Worm (Caenorhabditis elegans) whole organism, young adult: ENCODE results near the gene F47B8.13.
A peak's percentile ranks its signal among the peaks of the same experiment; 100 is the strongest.

Source experiments
- B0336.3 ChIP-seq: fragments of 200-800 bp; sonication (Bioruptor generic); IDR thresholded peaks from 2 replicates; pipeline ENCODE4 v1.3.6; 2022; ENCODE audit warnings: missing genetic modification characterization, missing compliant biosample characterization
- F10E7.11 ChIP-seq: sonication (generic microtip); optimal IDR thresholded peaks from 2 replicates; lab custom pipeline; 2017; ENCODE audit warnings: mild to moderate bottlenecking, missing genetic modification characterization, moderate library complexity, missing compliant biosample characterization
- F52B5.7 ChIP-seq: sonication (generic microtip); optimal IDR thresholded peaks from 2 replicates; lab custom pipeline; 2016; ENCODE audit warnings: mild to moderate bottlenecking, missing genetic modification characterization, missing compliant biosample characterization
- F55B11.4 ChIP-seq: sonication (generic microtip); optimal IDR thresholded peaks from 2 replicates; lab custom pipeline; 2016; ENCODE audit warnings: missing compliant biosample characterization, missing genetic modification characterization, borderline replicate concordance; ENCODE audit not compliant: insufficient read depth
- K12H6.12 ChIP-seq: fragments of 200-800 bp; sonication (Bioruptor generic); optimal IDR thresholded peaks from 2 replicates; lab custom pipeline; 2018; ENCODE audit warnings: mild to moderate bottlenecking, missing genetic modification characterization, missing compliant biosample characterization
- ZK185.1 ChIP-seq: sonication (generic microtip); optimal IDR thresholded peaks from 2 replicates; lab custom pipeline; 2016; ENCODE audit warnings: mild to moderate bottlenecking, missing genetic modification characterization, missing compliant biosample characterization; ENCODE audit not compliant: poor library complexity, severe bottlenecking
- cebp-1 ChIP-seq, 2 experiments: fragments of 200-800 bp in 1 of 2; sonication (Bioruptor generic) in 1 of 2; sonication (generic microtip) in 1 of 2; IDR thresholded peaks in 1 of 2; optimal IDR thresholded peaks in 1 of 2; 2 replicates each; pipeline versions ENCODE4 v1.3.6 to Lab custom; 2017 to 2022; ENCODE audit warnings: missing compliant biosample characterization in 2 of 2, missing genetic modification characterization in 2 of 2, mild to moderate bottlenecking in 1 of 2, missing genetic modification reagents in 1 of 2, moderate library complexity in 1 of 2
- ceh-58 ChIP-seq: fragments of 200-800 bp; sonication (Bioruptor generic); IDR thresholded peaks from 2 replicates; pipeline ENCODE4 v1.3.6; 2022; ENCODE audit warnings: missing genetic modification characterization, missing compliant biosample characterization
- efl-1 ChIP-seq: fragments of 150-350 bp; optimal IDR thresholded peaks from 2 replicates; lab custom pipeline; 2014; ENCODE audit warnings: missing biosample characterization, missing genetic modification reagents, missing genetic modification characterization
- egl-18 ChIP-seq: fragments of 200-800 bp; sonication (Bioruptor generic); IDR thresholded peaks from 2 replicates; pipeline ENCODE4 v1.3.6; 2022; ENCODE audit warnings: missing genetic modification reagents, missing genetic modification characterization, missing compliant biosample characterization
- ets-4 ChIP-seq: fragments of 200-800 bp; sonication (Bioruptor generic); optimal IDR thresholded peaks from 2 replicates; lab custom pipeline; 2018; ENCODE audit warnings: mild to moderate bottlenecking, missing genetic modification characterization, missing compliant biosample characterization
- fkh-3 ChIP-seq: sonication (generic microtip); optimal IDR thresholded peaks from 2 replicates; lab custom pipeline; 2016; ENCODE audit warnings: mild to moderate bottlenecking, missing genetic modification characterization, missing compliant biosample characterization
- hlh-26 ChIP-seq: fragments of 200-800 bp; sonication (Bioruptor generic); conservative IDR thresholded peaks from 2 replicates; pipeline ENCODE4 v1.3.6; 2022; ENCODE audit warnings: missing genetic modification reagents, missing genetic modification characterization, missing compliant biosample characterization
- lin-26 ChIP-seq: fragments of 200-800 bp; sonication (Bioruptor generic); IDR thresholded peaks from 2 replicates; pipeline ENCODE4 v1.3.6; 2022; ENCODE audit warnings: missing genetic modification reagents, missing genetic modification characterization, missing compliant biosample characterization
- lin-40 ChIP-seq: sonication (generic microtip); optimal IDR thresholded peaks from 2 replicates; lab custom pipeline; 2016; ENCODE audit warnings: missing genetic modification characterization, mild to moderate bottlenecking, missing compliant biosample characterization, missing genotype, missing genetic modification reagents
- madf-10 ChIP-seq: sonication (generic microtip); optimal IDR thresholded peaks from 2 replicates; lab custom pipeline; 2016; ENCODE audit warnings: mild to moderate bottlenecking, missing genetic modification characterization, missing compliant biosample characterization
- mcd-1 ChIP-seq: fragments of 200-800 bp; sonication (Bioruptor generic); IDR thresholded peaks from 2 replicates; pipeline ENCODE4 v1.3.6; 2022; ENCODE audit warnings: missing genetic modification reagents, missing genetic modification characterization, missing compliant biosample characterization
- nhr-120 ChIP-seq: fragments of 200-800 bp; sonication (Bioruptor generic); IDR thresholded peaks from 2 replicates; pipeline ENCODE4 v1.3.6; 2022; ENCODE audit warnings: missing genetic modification characterization, missing compliant biosample characterization
- nhr-179 ChIP-seq: sonication (generic microtip); optimal IDR thresholded peaks from 2 replicates; lab custom pipeline; 2016; ENCODE audit warnings: mild to moderate bottlenecking, missing genetic modification characterization, missing compliant biosample characterization
- pbrm-1 ChIP-seq: fragments of 200-800 bp; sonication (Bioruptor generic); IDR thresholded peaks from 2 replicates; pipeline ENCODE4 v1.3.6; 2022; ENCODE audit warnings: missing genetic modification reagents, missing genetic modification characterization, missing compliant biosample characterization
- pha-4 ChIP-seq: fragments of 150-350 bp; sonication (generic microtip); optimal IDR thresholded peaks from 2 replicates; lab custom pipeline; 2014; ENCODE audit warnings: missing biosample characterization, missing genetic modification reagents, missing genetic modification characterization
- rcor-1 ChIP-seq: fragments of 200-800 bp; sonication (Bioruptor generic); IDR thresholded peaks from 2 replicates; pipeline ENCODE4 v1.3.6; 2022; ENCODE audit warnings: missing genetic modification reagents, missing genetic modification characterization, missing compliant biosample characterization
- rpc-1 ChIP-seq, 2 experiments: fragments of 150-350 bp in 1 of 2; sonication (generic microtip) in 1 of 2; optimal IDR thresholded peaks; 2 replicates each; lab custom pipeline; 2014 to 2018; ENCODE audit warnings: missing biosample characterization in 1 of 2, missing genetic modification characterization in 1 of 2, missing genetic modification reagents in 1 of 2, missing genotype in 1 of 2
- sdz-38 ChIP-seq: sonication (generic microtip); optimal IDR thresholded peaks from 2 replicates; lab custom pipeline; 2016; ENCODE audit warnings: missing genotype, missing genetic modification characterization, missing compliant biosample characterization
- snpc-3.4 ChIP-seq: sonication (generic microtip); optimal IDR thresholded peaks from 2 replicates; lab custom pipeline; 2017; ENCODE audit warnings: missing genetic modification characterization, mild to moderate bottlenecking, missing compliant biosample characterization, antibody characterized with exemption, moderate library complexity, missing genotype, missing genetic modification reagents
- snpc-4 ChIP-seq, 5 experiments: fragments of 150-350 bp in 1 of 5; sonication (generic microtip) in 4 of 5; optimal IDR thresholded peaks; 2 replicates each; lab custom pipeline; 2014 to 2018; ENCODE audit warnings: missing genetic modification characterization in 5 of 5, missing biosample characterization in 3 of 5, antibody characterized with exemption in 2 of 5, mild to moderate bottlenecking in 2 of 5, missing compliant biosample characterization in 2 of 5, missing genotype in 2 of 5, moderate library complexity in 2 of 5, missing genetic modification reagents in 1 of 5
- zim-3 ChIP-seq: sonication (generic microtip); optimal IDR thresholded peaks from 2 replicates; lab custom pipeline; 2017; ENCODE audit warnings: mild to moderate bottlenecking, missing genetic modification characterization, moderate library complexity, missing compliant biosample characterization
- ztf-6 ChIP-seq: fragments of 200-800 bp; sonication (Bioruptor generic); IDR thresholded peaks from 2 replicates; pipeline ENCODE4 v1.3.6; 2022; ENCODE audit warnings: missing genetic modification reagents, missing genetic modification characterization, missing compliant biosample characterization

The F47B8.13 gene

ce11 chrV:14320246-14320645 is 715 bp upstream of the F47B8.13 start, which contains the start of gene F47B8.14:
Gene F47B8.14, plus strand, starts transcription at chrV:14320546.
- TF ChIP-seq fkh-3 (tag; lab: Kevin White, UChicago): no peak
- no peak for TF ChIP-seq rcor-1
- TF ChIP-seq egl-18: no peak
- no peak for TF ChIP-seq B0336.3 (GFP tag; lab: Robert Waterston, UW)
- no peak for TF ChIP-seq snpc-4 (GFP tag; optimal IDR thresholded peaks at IDR 0.05; lab: Kevin White, UChicago)
- no peak for TF ChIP-seq snpc-4 (tag; optimal IDR thresholded peaks at IDR 0.05; lab: Kevin White, UChicago)
- no peak for TF ChIP-seq zim-3 (tag; lab: Kevin White, UChicago)

ce11 chrV:14317621-14318020 is 1.9 kb downstream of the F47B8.13 start:
- TF ChIP-seq pha-4 (tag; lab: Kevin White, UChicago): no peak
- TF ChIP-seq nhr-179 (tag; lab: Kevin White, UChicago): no peak
- no peak for TF ChIP-seq efl-1 (GFP tag; lab: Kevin White, UChicago)
- no peak for TF ChIP-seq pbrm-1
- no peak for TF ChIP-seq cebp-1 (GFP tag; IDR thresholded peaks at IDR 0.05; lab: Robert Waterston, UW)
- TF ChIP-seq cebp-1 (tag; optimal IDR thresholded peaks at IDR 0.05; lab: Kevin White, UChicago): peak; percentile 1

- TF ChIP-seq lin-40 (tag; lab: Kevin White, UChicago): no peak
Observed at ce11 chrV:14317204-14317603, 2.3 kb downstream of the F47B8.13 start.

- no peak for TF ChIP-seq ets-4 (GFP tag; lab: Kevin White, UChicago)
- no peak for TF ChIP-seq ceh-58 (GFP tag; lab: Robert Waterston, UW)
- no peak for TF ChIP-seq sdz-38 (tag; lab: Kevin White, UChicago)
- no peak for TF ChIP-seq F55B11.4 (tag; lab: Kevin White, UChicago)
- no peak for TF ChIP-seq snpc-3.4 (tag; lab: Kevin White, UChicago)
Observed at ce11 chrV:14316525-14316924, 3.0 kb downstream of the F47B8.13 start, which contains the start of gene F47B8.2. Gene F47B8.2, minus strand, starts transcription at chrV:14316625.

ce11 chrV:14314236-14314635 is 5.3 kb downstream of the F47B8.13 start, which contains the start of gene F47B8.1:
Gene F47B8.1, minus strand, starts transcription at chrV:14314336.
- TF ChIP-seq madf-10: no peak
- no peak for TF ChIP-seq F52B5.7 (tag; lab: Kevin White, UChicago)
- TF ChIP-seq F10E7.11: no peak
- TF ChIP-seq lin-26 (GFP tag; lab: Robert Waterston, UW): no peak
- TF ChIP-seq K12H6.12: no peak
- no peak for TF ChIP-seq rpc-1 (optimal IDR thresholded peaks at IDR 0.05; lab: Kevin White, UChicago)
- TF ChIP-seq rpc-1 (tag; optimal IDR thresholded peaks at IDR 0.05; lab: Kevin White, UChicago): no peak
- TF ChIP-seq hlh-26 (GFP tag; lab: Robert Waterston, UW): no peak

ce11 chrV:14312695-14313094 is 6.8 kb downstream of the F47B8.13 start, which contains the start of gene F14D7.8:
Gene F14D7.8, minus strand, starts transcription at chrV:14312795.
- TF ChIP-seq mcd-1: no peak
- no peak for TF ChIP-seq ZK185.1 (tag; lab: Kevin White, UChicago)
- TF ChIP-seq ztf-6 (GFP tag; lab: Robert Waterston, UW): no peak
- TF ChIP-seq nhr-120: no peak
